Fruit fly (Drosophila melanogaster) whole organism, embryonic: ENCODE data around the gene Cyp1.

Experiments
- CG12299 ChIP-seq: fragments of 200-800 bp; sonication (Bioruptor generic); optimal IDR thresholded peaks from 2 replicates; lab custom pipeline; 2018; ENCODE audit warnings: missing biosample characterization, mild to moderate bottlenecking, missing genetic modification characterization
- CG12769 ChIP-seq: fragments of 200-800 bp; sonication (Bioruptor generic); optimal IDR thresholded peaks from 2 replicates; lab custom pipeline; 2019; ENCODE audit warnings: missing biosample characterization, mild to moderate bottlenecking, missing genetic modification characterization, moderate library complexity
- CG13775 ChIP-seq: fragments of 200-800 bp; sonication (Bioruptor generic); optimal IDR thresholded peaks from 3 replicates; lab custom pipeline; 2017; ENCODE audit warnings: missing biosample characterization, mild to moderate bottlenecking, missing genetic modification characterization
- CG14441 ChIP-seq: fragments of 200-800 bp; sonication (Bioruptor generic); IDR thresholded peaks from 2 replicates; pipeline ENCODE4 v1.3.6; 2022; ENCODE audit warnings: missing biosample characterization, missing genetic modification characterization
- CG1603 ChIP-seq: fragments of 200-800 bp; sonication (Bioruptor generic); optimal IDR thresholded peaks from 2 replicates; lab custom pipeline; 2019; ENCODE audit warnings: missing biosample characterization, mild to moderate bottlenecking, missing genetic modification characterization, moderate library complexity
- CG17385 ChIP-seq: fragments of 200-800 bp; sonication (Bioruptor generic); optimal IDR thresholded peaks from 3 replicates; lab custom pipeline; 2018; ENCODE audit warnings: missing biosample characterization, mild to moderate bottlenecking, missing genetic modification characterization
- CG17568 ChIP-seq: fragments of 200-800 bp; sonication (Bioruptor generic); optimal IDR thresholded peaks from 2 replicates; lab custom pipeline; 2018; ENCODE audit warnings: missing biosample characterization, mild to moderate bottlenecking, missing genetic modification characterization, moderate library complexity
- CG34224 ChIP-seq: fragments of 200-800 bp; sonication (Bioruptor generic); IDR thresholded peaks from 3 replicates; pipeline ENCODE4 v1.3.6; 2022; ENCODE audit warnings: missing biosample characterization, missing genetic modification characterization; ENCODE audit not compliant: partially characterized antibody
- CG34422 ChIP-seq: fragments of 200-800 bp; sonication (Bioruptor generic); IDR thresholded peaks from 3 replicates; pipeline ENCODE4 v1.3.6; 2022; ENCODE audit warnings: missing biosample characterization, missing genetic modification characterization
- CG6791 ChIP-seq: fragments of 200-800 bp; sonication (Bioruptor generic); IDR thresholded peaks from 3 replicates; pipeline ENCODE4 v1.3.6; 2022; ENCODE audit warnings: missing biosample characterization, missing genetic modification characterization; ENCODE audit not compliant: partially characterized antibody
- CG7987 ChIP-seq: fragments of 200-800 bp; sonication (Bioruptor generic); optimal IDR thresholded peaks from 2 replicates; lab custom pipeline; 2018; ENCODE audit warnings: missing biosample characterization, mild to moderate bottlenecking, missing genetic modification characterization, moderate library complexity
- CG8359 ChIP-seq: fragments of 200-800 bp; sonication (Bioruptor generic); optimal IDR thresholded peaks from 2 replicates; lab custom pipeline; 2017; ENCODE audit warnings: missing biosample characterization, mild to moderate bottlenecking, missing genetic modification characterization, borderline replicate concordance
- CG9932 ChIP-seq: fragments of 200-800 bp; sonication (Bioruptor generic); IDR thresholded peaks from 2 replicates; pipeline ENCODE4 v1.3.6; 2022; ENCODE audit warnings: missing biosample characterization, missing genetic modification characterization
- Dek ChIP-seq: fragments of 200-800 bp; sonication (Bioruptor generic); optimal IDR thresholded peaks from 3 replicates; lab custom pipeline; 2019; ENCODE audit warnings: missing biosample characterization, mild to moderate bottlenecking, missing genetic modification characterization, moderate library complexity
- Ets97D ChIP-seq: fragments of 200-800 bp; sonication (Bioruptor generic); optimal IDR thresholded peaks from 3 replicates; lab custom pipeline; 2016; ENCODE audit warnings: missing biosample characterization, missing genetic modification characterization
- GATAe ChIP-seq: fragments of 200-800 bp; sonication (Bioruptor generic); conservative IDR thresholded peaks from 2 replicates; pipeline ENCODE4 v1.3.6; 2022; ENCODE audit warnings: missing biosample characterization, missing genetic modification characterization
- HLH54F ChIP-seq: fragments of 200-800 bp; sonication (Bioruptor generic); optimal IDR thresholded peaks from 3 replicates; lab custom pipeline; 2016; ENCODE audit warnings: missing biosample characterization, missing genetic modification characterization
- Hmr ChIP-seq: fragments of 200-800 bp; sonication (Bioruptor generic); optimal IDR thresholded peaks from 3 replicates; lab custom pipeline; 2017; ENCODE audit warnings: mild to moderate bottlenecking, missing biosample characterization, missing genetic modification reagents, missing genetic modification characterization
- Hmx ChIP-seq: fragments of 200-800 bp; sonication (Bioruptor generic); optimal IDR thresholded peaks from 2 replicates; lab custom pipeline; 2016; ENCODE audit warnings: missing biosample characterization, missing genetic modification characterization
- Hr51 ChIP-seq, 2 experiments: fragments of 200-800 bp; sonication (Bioruptor generic); optimal IDR thresholded peaks; 2 replicates in 1 of 2; 3 replicates in 1 of 2; lab custom pipeline; 2016 to 2018; ENCODE audit warnings: missing biosample characterization in 2 of 2, missing genetic modification characterization in 2 of 2, mild to moderate bottlenecking in 1 of 2, moderate library complexity in 1 of 2
- Hr78 ChIP-seq, 2 experiments: fragments of 200-800 bp in 1 of 2; fragments of >200 bp in 1 of 2; sonication (Bioruptor generic) in 1 of 2; optimal IDR thresholded peaks; 2 replicates each; lab custom pipeline; 2017 to 2019; ENCODE audit warnings: missing biosample characterization in 2 of 2, missing genetic modification characterization in 2 of 2, mild to moderate bottlenecking in 1 of 2, moderate library complexity in 1 of 2
- Jarid2 ChIP-seq: fragments of 200-800 bp; sonication (Bioruptor generic); optimal IDR thresholded peaks from 3 replicates; lab custom pipeline; 2017; ENCODE audit warnings: mild to moderate bottlenecking, missing biosample characterization, missing genetic modification reagents, missing genetic modification characterization
- Lhr ChIP-seq: fragments of 200-800 bp; sonication (Bioruptor generic); optimal IDR thresholded peaks from 3 replicates; lab custom pipeline; 2017; ENCODE audit warnings: mild to moderate bottlenecking, missing biosample characterization, missing genetic modification reagents, missing genetic modification characterization
- MTF-1 ChIP-seq: fragments of 200-800 bp; sonication (Bioruptor generic); optimal IDR thresholded peaks from 2 replicates; lab custom pipeline; 2018; ENCODE audit warnings: missing biosample characterization, mild to moderate bottlenecking, missing genetic modification characterization, borderline replicate concordance
- NK7.1 ChIP-seq: fragments of 200-800 bp; sonication (Bioruptor generic); optimal IDR thresholded peaks from 3 replicates; lab custom pipeline; 2016; ENCODE audit warnings: missing biosample characterization, missing genetic modification characterization
- Oaz ChIP-seq: fragments of 200-800 bp; sonication (Bioruptor generic); IDR thresholded peaks from 2 replicates; pipeline ENCODE4 v1.3.6; 2022; ENCODE audit warnings: missing biosample characterization, missing genetic modification characterization
- Opbp ChIP-seq: fragments of 200-800 bp; sonication (Bioruptor generic); IDR thresholded peaks from 3 replicates; pipeline ENCODE4 v1.3.6; 2022; ENCODE audit warnings: missing biosample characterization, missing genetic modification characterization; ENCODE audit not compliant: partially characterized antibody
- Rfx ChIP-seq: fragments of 200-800 bp; sonication (Bioruptor generic); IDR thresholded peaks from 2 replicates; pipeline ENCODE4 v1.3.6; 2022; ENCODE audit warnings: missing biosample characterization, missing genetic modification characterization
- Usf ChIP-seq: fragments of 200-800 bp; sonication (Bioruptor generic); optimal IDR thresholded peaks from 2 replicates; lab custom pipeline; 2017; ENCODE audit warnings: missing genotype, missing biosample characterization, missing genetic modification characterization
- ab ChIP-seq: fragments of 200-800 bp; sonication (Bioruptor generic); optimal IDR thresholded peaks from 2 replicates; lab custom pipeline; 2016; ENCODE audit warnings: missing biosample characterization, missing genetic modification characterization
- ara ChIP-seq: fragments of 200-800 bp; sonication (Bioruptor generic); IDR thresholded peaks from 2 replicates; pipeline ENCODE4 v1.3.6; 2022; ENCODE audit warnings: missing biosample characterization, missing genetic modification characterization
- ash1 ChIP-seq: fragments of 200-800 bp; sonication (Bioruptor generic); optimal IDR thresholded peaks from 2 replicates; lab custom pipeline; 2018; ENCODE audit warnings: missing biosample characterization, mild to moderate bottlenecking, missing genetic modification characterization
- bab2 ChIP-seq: fragments of 200-800 bp; sonication (Bioruptor generic); optimal IDR thresholded peaks from 2 replicates; lab custom pipeline; 2016; ENCODE audit warnings: missing biosample characterization, missing genetic modification characterization
- bigmax ChIP-seq: fragments of 200-800 bp; sonication (Bioruptor generic); optimal IDR thresholded peaks from 2 replicates; lab custom pipeline; 2018; ENCODE audit warnings: missing biosample characterization, mild to moderate bottlenecking, missing genetic modification characterization
- cas ChIP-seq: fragments of 200-800 bp; sonication (Bioruptor generic); IDR thresholded peaks from 2 replicates; pipeline ENCODE4 v1.3.6; 2022; ENCODE audit warnings: missing biosample characterization, missing genetic modification characterization
- fd3F ChIP-seq: fragments of 200-800 bp; sonication (Bioruptor generic); optimal IDR thresholded peaks from 2 replicates; lab custom pipeline; 2018; ENCODE audit warnings: missing biosample characterization, mild to moderate bottlenecking, missing genetic modification characterization, moderate library complexity
- fd96Cb ChIP-seq: fragments of 200-800 bp; sonication (Bioruptor generic); optimal IDR thresholded peaks from 2 replicates; lab custom pipeline; 2018; ENCODE audit warnings: missing biosample characterization, mild to moderate bottlenecking, missing genetic modification characterization, moderate library complexity
- gce ChIP-seq: fragments of 200-800 bp; sonication (Bioruptor generic); IDR thresholded peaks from 3 replicates; pipeline ENCODE4 v1.3.6; 2022; ENCODE audit warnings: missing biosample characterization, missing genetic modification characterization
- gcm ChIP-seq: fragments of 200-800 bp; sonication (Bioruptor generic); optimal IDR thresholded peaks from 2 replicates; lab custom pipeline; 2019; ENCODE audit warnings: missing biosample characterization, mild to moderate bottlenecking, missing genetic modification characterization, moderate library complexity
- gfzf ChIP-seq: fragments of 200-800 bp; sonication (Bioruptor generic); optimal IDR thresholded peaks from 2 replicates; lab custom pipeline; 2016; ENCODE audit warnings: missing biosample characterization, mild to moderate bottlenecking, missing genetic modification characterization, moderate library complexity
- mirr ChIP-seq: fragments of 200-800 bp; sonication (Bioruptor generic); optimal IDR thresholded peaks from 3 replicates; lab custom pipeline; 2018; ENCODE audit warnings: missing biosample characterization, mild to moderate bottlenecking, missing genetic modification characterization
- nerfin-1 ChIP-seq: fragments of 200-800 bp; sonication (Bioruptor generic); optimal IDR thresholded peaks from 3 replicates; lab custom pipeline; 2019; ENCODE audit warnings: missing biosample characterization, mild to moderate bottlenecking, missing genetic modification characterization, moderate library complexity
- otp ChIP-seq: fragments of 200-800 bp; sonication (Bioruptor generic); IDR thresholded peaks from 3 replicates; pipeline ENCODE4, ENCODE4 v1.3.6; 2022; ENCODE audit warnings: missing biosample characterization, missing genetic modification characterization
- pan ChIP-seq, 4 experiments: fragments of >200 bp in 3 of 4; fragments of 200-800 bp in 1 of 4; sonication (Bioruptor generic) in 1 of 4; optimal IDR thresholded peaks in 3 of 4; IDR thresholded peaks in 1 of 4; 2 replicates each; pipeline versions ENCODE4 v1.3.6 to Lab custom; 2017 to 2022; ENCODE audit warnings: missing biosample characterization in 2 of 4, missing genetic modification characterization in 2 of 4, mixed read lengths in 1 of 4
- ssp ChIP-seq: fragments of 200-800 bp; sonication (Bioruptor generic); IDR thresholded peaks from 2 replicates; pipeline ENCODE4 v1.3.6; 2022; ENCODE audit warnings: missing biosample characterization, missing genetic modification characterization
- ttk ChIP-seq: fragments of 200-800 bp; sonication (Bioruptor generic); IDR thresholded peaks from 2 replicates; pipeline ENCODE4 v2.1.2; 2022; ENCODE audit warnings: missing biosample characterization, missing genetic modification characterization
- tup ChIP-seq: fragments of 200-800 bp; sonication (Bioruptor generic); optimal IDR thresholded peaks from 2 replicates; lab custom pipeline; 2016; ENCODE audit warnings: missing biosample characterization, mild to moderate bottlenecking, missing genetic modification characterization, moderate library complexity

Cyp1 gene

DNA sequence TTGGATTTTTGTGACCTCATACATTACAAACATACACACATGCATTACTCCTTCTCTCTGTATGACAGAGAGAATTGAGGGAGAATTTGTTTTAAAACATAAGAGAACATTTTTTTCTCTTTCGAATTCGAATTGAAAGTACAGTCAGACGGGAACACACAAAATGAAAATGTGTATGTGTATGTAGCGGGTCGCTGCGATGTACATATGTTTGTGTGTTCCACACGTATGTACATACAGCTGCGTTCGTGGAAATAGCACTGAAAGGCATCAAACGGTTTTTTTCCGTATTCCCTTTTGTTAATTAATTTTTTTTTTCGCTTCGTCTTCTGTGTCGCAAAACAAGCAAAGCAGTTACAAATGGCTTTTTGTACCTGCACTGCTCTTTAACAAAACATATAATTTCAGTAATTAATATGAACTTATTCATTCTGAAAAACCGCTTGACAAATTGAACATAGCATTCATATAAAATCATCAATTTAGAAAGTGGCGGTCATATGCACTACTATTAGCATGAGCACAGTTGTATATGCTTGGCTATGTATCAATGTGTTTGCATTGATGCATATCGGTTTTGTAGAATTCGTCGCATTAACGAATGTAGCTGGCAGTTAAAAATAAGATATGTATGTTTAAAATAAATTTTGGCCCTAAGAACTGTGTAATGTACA is 12.6 kb upstream of the Cyp1 start (continued):
- TF ChIP-seq fd3F (GFP tag; lab: Kevin White, UChicago): peak; percentile 94
- peak in 1 of 2 experiments; percentile 91 for TF ChIP-seq Hr78 (GFP tag; optimal IDR thresholded peaks at IDR 0.05; lab: Kevin White, UChicago)
- TF ChIP-seq CG6791 (GFP tag; lab: Robert Waterston, UW): no peak
- peak; percentile 91 for TF ChIP-seq CG34422 (GFP tag; lab: Robert Waterston, UW)
- TF ChIP-seq tup (GFP tag; lab: Kevin White, UChicago): peak; percentile 84
- peak; percentile 88 for TF ChIP-seq CG9932 (GFP tag; lab: Robert Waterston, UW)
- TF ChIP-seq Jarid2: peak; percentile 83
- TF ChIP-seq Hr51 (GFP tag; optimal IDR thresholded peaks at IDR 0.05; lab: Kevin White, UChicago): peak; percentile 95 to 97
- TF ChIP-seq CG1603 (tag; lab: Kevin White, UChicago): peak; percentile 89
- peak; percentile 95 for TF ChIP-seq nerfin-1 (tag; lab: Kevin White, UChicago)
- TF ChIP-seq CG17385 (GFP tag; lab: Kevin White, UChicago): peak; percentile 94
- peak; percentile 93 for TF ChIP-seq Rfx (GFP tag; lab: Robert Waterston, UW)
- peak; percentile 94 for TF ChIP-seq NK7.1 (GFP tag; lab: Kevin White, UChicago)
- TF ChIP-seq pan (optimal IDR thresholded peaks at IDR 0.05; lab: Kevin White, UChicago): no peak
- TF ChIP-seq pan (GFP tag; optimal IDR thresholded peaks at IDR 0.05 in 1 of 2, IDR thresholded peaks at IDR 0.05 in 1 of 2): peak in 1 of 2 experiments; percentile 92
- TF ChIP-seq Usf (GFP tag; lab: Kevin White, UChicago): peak; percentile 92
- peak; percentile 96 for TF ChIP-seq fd96Cb (tag; lab: Kevin White, UChicago)
- TF ChIP-seq CG14441 (GFP tag; lab: Robert Waterston, UW): peak; percentile 92
- peak; percentile 80 for TF ChIP-seq Ets97D (GFP tag; lab: Kevin White, UChicago)
- TF ChIP-seq gfzf: no peak
- TF ChIP-seq ash1: peak; percentile 87
- TF ChIP-seq ssp (GFP tag; lab: Robert Waterston, UW): peak; percentile 80
- TF ChIP-seq Hmx (GFP tag; lab: Kevin White, UChicago): peak; percentile 88
- TF ChIP-seq bab2 (GFP tag; lab: Kevin White, UChicago): peak; percentile 95
- TF ChIP-seq ara (GFP tag; lab: Robert Waterston, UW): peak; percentile 92
- peak; percentile 96 for TF ChIP-seq CG12299 (tag; lab: Kevin White, UChicago)
- TF ChIP-seq mirr (GFP tag; lab: Kevin White, UChicago): peak; percentile 96
- TF ChIP-seq CG34224 (GFP tag; lab: Robert Waterston, UW): no peak
- peak; percentile 96 for TF ChIP-seq gcm (GFP tag; lab: Kevin White, UChicago)
- TF ChIP-seq CG8359 (GFP tag; lab: Kevin White, UChicago): peak; percentile 89
- TF ChIP-seq ab (GFP tag; lab: Kevin White, UChicago): peak; percentile 85
- peak; percentile 96 for TF ChIP-seq HLH54F
- no peak for TF ChIP-seq Opbp (GFP tag; lab: Robert Waterston, UW)
- TF ChIP-seq MTF-1 (GFP tag; lab: Kevin White, UChicago): peak; percentile 77
- TF ChIP-seq CG7987 (GFP tag; lab: Kevin White, UChicago): peak; percentile 92
- TF ChIP-seq Lhr: peak; percentile 86
- peak; percentile 96 for TF ChIP-seq Dek
- TF ChIP-seq CG12769 (tag; lab: Kevin White, UChicago): peak; percentile 93
- peak; percentile 83 for TF ChIP-seq Oaz (GFP tag; lab: Robert Waterston, UW)
- TF ChIP-seq Hmr (GFP tag; lab: Kevin White, UChicago): peak; percentile 98
- TF ChIP-seq cas (GFP tag; lab: Robert Waterston, UW): peak; percentile 32; the same call in 1 of the 2 replicates
- peak; percentile 96 for TF ChIP-seq CG13775 (GFP tag; lab: Kevin White, UChicago)
- peak; percentile 90 for TF ChIP-seq ttk (GFP tag; lab: Robert Waterston, UW)
- peak; percentile 60 for TF ChIP-seq GATAe (GFP tag; lab: Robert Waterston, UW)
- peak; percentile 93 for TF ChIP-seq CG17568 (GFP tag; lab: Kevin White, UChicago)
- peak; percentile 61 for TF ChIP-seq bigmax (GFP tag; lab: Kevin White, UChicago)
- TF ChIP-seq otp: peak; percentile 89; the same call in 2 of the 3 replicates
- TF ChIP-seq gce: peak; percentile 73; the same call in 1 of the 3 replicates
